Worm (Caenorhabditis elegans) whole organism, L4 larva: ENCODE results near the gene cpg-19.

Source experiments
- T26A8.4 ChIP-seq: fragments of 200-800 bp; sonication (Bioruptor generic); IDR thresholded peaks from 2 replicates; pipeline ENCODE4 v1.3.6; 2022; ENCODE audit warnings: missing genetic modification characterization, missing compliant biosample characterization
- Y105C5A.15 ChIP-seq: fragments of 200-800 bp; sonication (Bioruptor generic); IDR thresholded peaks from 2 replicates; pipeline ENCODE4 v1.3.6; 2022; ENCODE audit warnings: missing genetic modification characterization, missing compliant biosample characterization
- Y48G9A.11 ChIP-seq: fragments of 200-800 bp; sonication (Bioruptor generic); IDR thresholded peaks from 2 replicates; pipeline ENCODE4 v1.3.6; 2022; ENCODE audit warnings: missing genetic modification reagents, missing genetic modification characterization, missing compliant biosample characterization
- Y75B8A.6 ChIP-seq: fragments of 200-800 bp; sonication (Bioruptor generic); IDR thresholded peaks from 2 replicates; pipeline ENCODE4 v1.3.6; 2022; ENCODE audit warnings: missing genetic modification reagents, missing genetic modification characterization, missing compliant biosample characterization
- ZK546.5 ChIP-seq, 2 experiments: sonication (generic microtip); optimal IDR thresholded peaks; 2 replicates each; lab custom pipeline; 2017; ENCODE audit warnings: missing biosample characterization in 2 of 2, missing genetic modification characterization in 2 of 2
- arid-1 ChIP-seq: fragments of 200-800 bp; sonication (Bioruptor generic); conservative IDR thresholded peaks from 2 replicates; pipeline ENCODE4 v1.3.6; 2022; ENCODE audit warnings: missing genetic modification reagents, missing genetic modification characterization, missing compliant biosample characterization
- ceh-28 ChIP-seq: fragments of 150-350 bp; optimal IDR thresholded peaks from 2 replicates; lab custom pipeline; 2014; ENCODE audit warnings: missing biosample characterization, missing genetic modification reagents, missing genetic modification characterization
- ceh-32 ChIP-seq: sonication (generic microtip); optimal IDR thresholded peaks from 2 replicates; lab custom pipeline; 2016; ENCODE audit warnings: mild to moderate bottlenecking, missing genetic modification characterization, missing compliant biosample characterization; ENCODE audit not compliant: poor library complexity
- ceh-44 ChIP-seq: fragments of 200-800 bp; sonication (Bioruptor generic); IDR thresholded peaks from 2 replicates; pipeline ENCODE4 v1.3.6; 2022; ENCODE audit warnings: missing genetic modification reagents, missing genetic modification characterization, missing compliant biosample characterization
- ceh-82 ChIP-seq: sonication (generic microtip); optimal IDR thresholded peaks from 2 replicates; lab custom pipeline; 2017; ENCODE audit warnings: missing biosample characterization, missing genetic modification characterization
- cey-2 ChIP-seq: sonication (generic microtip); optimal IDR thresholded peaks from 3 replicates; lab custom pipeline; 2017; ENCODE audit warnings: missing genetic modification characterization, mild to moderate bottlenecking, missing compliant biosample characterization, antibody characterized with exemption, borderline replicate concordance; ENCODE audit not compliant: insufficient read depth
- ctbp-1 ChIP-seq: fragments of 200-800 bp; sonication (Bioruptor generic); IDR thresholded peaks from 2 replicates; pipeline ENCODE4 v1.3.6; 2022; ENCODE audit warnings: missing genetic modification reagents, missing genetic modification characterization, missing compliant biosample characterization
- daf-12 ChIP-seq: fragments of 150-350 bp; optimal IDR thresholded peaks from 2 replicates; lab custom pipeline; 2014; ENCODE audit warnings: missing biosample characterization, missing genetic modification reagents, missing genetic modification characterization
- daf-19 ChIP-seq: fragments of 200-800 bp; sonication (Bioruptor generic); conservative IDR thresholded peaks from 2 replicates; pipeline ENCODE4 v1.3.6; 2022; ENCODE audit warnings: missing genetic modification characterization, missing compliant biosample characterization
- dmd-6 ChIP-seq: fragments of 200-800 bp; sonication (Bioruptor generic); IDR thresholded peaks from 2 replicates; pipeline ENCODE4 v1.3.6; 2022; ENCODE audit warnings: missing genetic modification reagents, missing genetic modification characterization, missing compliant biosample characterization
- dmd-8 ChIP-seq: fragments of 200-800 bp; sonication (Bioruptor generic); IDR thresholded peaks from 2 replicates; pipeline ENCODE4 v1.3.6; 2022; ENCODE audit warnings: missing genetic modification characterization, missing compliant biosample characterization
- dpl-1 ChIP-seq: fragments of 150-350 bp; optimal IDR thresholded peaks from 2 replicates; lab custom pipeline; 2014; ENCODE audit warnings: missing biosample characterization, missing genetic modification reagents, missing genetic modification characterization
- duxl-1 ChIP-seq: sonication (generic microtip); optimal IDR thresholded peaks from 2 replicates; lab custom pipeline; 2016; ENCODE audit warnings: mild to moderate bottlenecking, missing genetic modification characterization, moderate library complexity, missing compliant biosample characterization; ENCODE audit not compliant: poor library complexity
- fos-1 ChIP-seq: fragments of 150-350 bp; optimal IDR thresholded peaks from 2 replicates; lab custom pipeline; 2014; ENCODE audit warnings: missing biosample characterization, missing genetic modification characterization
- gei-8 ChIP-seq: fragments of 200-800 bp; sonication (Bioruptor generic); optimal IDR thresholded peaks from 2 replicates; lab custom pipeline; 2018; ENCODE audit warnings: mild to moderate bottlenecking, missing genetic modification characterization, missing compliant biosample characterization
- hmg-1.1 ChIP-seq: fragments of 200-800 bp; sonication (Bioruptor generic); IDR thresholded peaks from 2 replicates; pipeline ENCODE4 v1.3.6; 2022; ENCODE audit warnings: missing genetic modification reagents, missing genetic modification characterization, missing compliant biosample characterization
- jun-1 ChIP-seq: fragments of 150-350 bp; optimal IDR thresholded peaks from 2 replicates; lab custom pipeline; 2014; ENCODE audit warnings: missing biosample characterization, missing genetic modification reagents, missing genetic modification characterization
- lin-1 ChIP-seq: fragments of 200-800 bp; sonication (Bioruptor generic); IDR thresholded peaks from 2 replicates; pipeline ENCODE4 v1.3.6; 2022; ENCODE audit warnings: missing genetic modification reagents, missing genetic modification characterization, missing compliant biosample characterization
- lin-15B ChIP-seq: fragments of 150-350 bp; sonication (generic microtip); optimal IDR thresholded peaks from 3 replicates; lab custom pipeline; 2014; ENCODE audit warnings: missing biosample characterization, missing genetic modification characterization
- lin-29 ChIP-seq: fragments of 200-800 bp; sonication (Bioruptor generic); IDR thresholded peaks from 2 replicates; pipeline ENCODE4 v1.3.6; 2022; ENCODE audit warnings: missing genetic modification reagents, missing genetic modification characterization, missing compliant biosample characterization
- lir-3 ChIP-seq: sonication (generic microtip); optimal IDR thresholded peaks from 2 replicates; lab custom pipeline; 2016; ENCODE audit warnings: mild to moderate bottlenecking, missing genetic modification characterization, missing compliant biosample characterization
- lsy-2 ChIP-seq, 2 experiments: fragments of 150-350 bp in 1 of 2; sonication (generic microtip) in 1 of 2; optimal IDR thresholded peaks; 2 replicates each; lab custom pipeline; 2014 to 2017; ENCODE audit warnings: missing biosample characterization in 2 of 2, missing genetic modification characterization in 2 of 2
- madf-5 ChIP-seq, 2 experiments: fragments of 200-800 bp; sonication (Bioruptor generic); IDR thresholded peaks; 2 replicates each; pipeline ENCODE4 v1.3.6; 2022; ENCODE audit warnings: missing compliant biosample characterization in 2 of 2, missing genetic modification characterization in 2 of 2
- mdt-29 ChIP-seq: fragments of 200-800 bp; sonication (Bioruptor generic); IDR thresholded peaks from 2 replicates; pipeline ENCODE4 v1.3.6; 2022; ENCODE audit warnings: missing genetic modification reagents, missing genetic modification characterization, missing compliant biosample characterization
- mes-2 ChIP-seq: sonication (generic microtip); optimal IDR thresholded peaks from 2 replicates; lab custom pipeline; 2016; ENCODE audit warnings: missing genotype, mild to moderate bottlenecking, missing genetic modification characterization, missing compliant biosample characterization; ENCODE audit not compliant: poor library complexity, severe bottlenecking
- nhr-102 ChIP-seq: sonication (generic microtip); optimal IDR thresholded peaks from 2 replicates; lab custom pipeline; 2016; ENCODE audit warnings: mild to moderate bottlenecking, missing genetic modification characterization, moderate library complexity, missing compliant biosample characterization
- nhr-111 ChIP-seq: fragments of 200-800 bp; sonication (Bioruptor generic); optimal IDR thresholded peaks from 2 replicates; lab custom pipeline; 2018; ENCODE audit warnings: mild to moderate bottlenecking, missing genetic modification characterization, missing compliant biosample characterization
- nhr-237 ChIP-seq: sonication (generic microtip); optimal IDR thresholded peaks from 2 replicates; lab custom pipeline; 2017; ENCODE audit warnings: missing biosample characterization, missing genetic modification characterization
- nhr-25 ChIP-seq: sonication (generic microtip); optimal IDR thresholded peaks from 2 replicates; lab custom pipeline; 2017; ENCODE audit warnings: missing genetic modification characterization, mild to moderate bottlenecking, missing compliant biosample characterization, antibody characterized with exemption, moderate library complexity, borderline replicate concordance; ENCODE audit not compliant: insufficient read depth
- nhr-28 ChIP-seq: fragments of 150-350 bp; optimal IDR thresholded peaks from 2 replicates; lab custom pipeline; 2014; ENCODE audit warnings: missing biosample characterization, missing genetic modification characterization
- nhr-48 ChIP-seq: sonication (generic microtip); optimal IDR thresholded peaks from 2 replicates; lab custom pipeline; 2016; ENCODE audit warnings: mild to moderate bottlenecking, missing genetic modification characterization, missing compliant biosample characterization
- nhr-6 ChIP-seq: fragments of 150-350 bp; optimal IDR thresholded peaks from 2 replicates; lab custom pipeline; 2014; ENCODE audit warnings: missing biosample characterization, missing genetic modification characterization
- pha-4 ChIP-seq, 2 experiments: fragments of 150-350 bp in 1 of 2; fragments of 200-800 bp in 1 of 2; sonication (Bioruptor generic) in 1 of 2; IDR thresholded peaks in 1 of 2; optimal IDR thresholded peaks in 1 of 2; 2 replicates each; pipeline versions ENCODE4 v1.3.6 to Lab custom; 2014 to 2022; ENCODE audit warnings: missing genetic modification characterization in 2 of 2, missing genetic modification reagents in 2 of 2, missing biosample characterization in 1 of 2, missing compliant biosample characterization in 1 of 2
- rbr-2 ChIP-seq: sonication (generic microtip); optimal IDR thresholded peaks from 2 replicates; lab custom pipeline; 2016; ENCODE audit warnings: missing genotype, missing genetic modification characterization, missing compliant biosample characterization
- sdz-12 ChIP-seq: fragments of 200-800 bp; sonication (Bioruptor generic); optimal IDR thresholded peaks from 2 replicates; lab custom pipeline; 2018; ENCODE audit warnings: mild to moderate bottlenecking, missing genetic modification characterization, missing compliant biosample characterization
- snpc-1.2 ChIP-seq: fragments of 200-800 bp; sonication (Bioruptor generic); IDR thresholded peaks from 2 replicates; pipeline ENCODE4 v1.3.6; 2022; ENCODE audit warnings: missing genetic modification reagents, missing genetic modification characterization, missing compliant biosample characterization
- snpc-4 ChIP-seq: fragments of 150-350 bp; optimal IDR thresholded peaks from 2 replicates; lab custom pipeline; 2014; ENCODE audit warnings: missing biosample characterization, missing genetic modification characterization
- spr-1 ChIP-seq: sonication (generic microtip); optimal IDR thresholded peaks from 2 replicates; lab custom pipeline; 2016; ENCODE audit warnings: mild to moderate bottlenecking, missing genetic modification characterization, missing compliant biosample characterization
- tag-97 ChIP-seq: fragments of 200-800 bp; sonication (Bioruptor generic); IDR thresholded peaks from 2 replicates; pipeline ENCODE4 v1.3.6; 2022; ENCODE audit warnings: missing genetic modification characterization, missing compliant biosample characterization
- unc-39 ChIP-seq: sonication (generic microtip); optimal IDR thresholded peaks from 2 replicates; lab custom pipeline; 2017; ENCODE audit warnings: missing biosample characterization, missing genetic modification characterization
- vab-7 ChIP-seq: fragments of 200-800 bp; sonication (Bioruptor generic); IDR thresholded peaks from 2 replicates; pipeline ENCODE4 v1.3.6; 2022; ENCODE audit warnings: missing genetic modification reagents, missing genetic modification characterization, missing compliant biosample characterization
- zfp-3 ChIP-seq: fragments of 200-800 bp; sonication (Bioruptor generic); conservative IDR thresholded peaks from 2 replicates; pipeline ENCODE4 v1.3.6; 2022; ENCODE audit warnings: missing genetic modification reagents, missing genetic modification characterization, missing compliant biosample characterization
- zip-2 ChIP-seq: fragments of 150-350 bp; optimal IDR thresholded peaks from 2 replicates; lab custom pipeline; 2014; ENCODE audit warnings: missing biosample characterization, missing genetic modification characterization

cpg-19 gene

ce11 chrX:16609424-16609823, 12.2 kb upstream of the cpg-19 start, which contains the start of gene F59C12.3 (continued):
- TF ChIP-seq rbr-2 (tag; lab: Kevin White, UChicago) (no peak), zfp-3 (GFP tag; lab: Robert Waterston, UW) (no peak)

ce11 chrX:16611333-16612043, 10.1 kb upstream of the cpg-19 start:
- TF ChIP-seq T26A8.4 (no peak), tag-97 (no peak), daf-19 (GFP tag; lab: Robert Waterston, UW) (no peak), jun-1 (peak; percentile 8), Y105C5A.15 (no peak), ctbp-1 (GFP tag; lab: Robert Waterston, UW) (no peak), nhr-6 (tag; lab: Kevin White, UChicago) (no peak), nhr-237 (tag; lab: Kevin White, UChicago) (no peak), nhr-48 (tag; lab: Kevin White, UChicago) (no peak), cey-2 (tag; lab: Kevin White, UChicago) (no peak), Y48G9A.11 (GFP tag; lab: Robert Waterston, UW) (no peak), ceh-82 (tag; lab: Kevin White, UChicago) (no peak), lir-3 (tag; lab: Kevin White, UChicago) (no peak), sdz-12 (GFP tag; lab: Kevin White, UChicago) (no peak), lin-29 (GFP tag; lab: Robert Waterston, UW) (no peak), fos-1 (tag; lab: Kevin White, UChicago) (no peak), lsy-2 (tag; optimal IDR thresholded peaks at IDR 0.05; lab: Kevin White, UChicago) (no peak), mes-2 (tag; lab: Kevin White, UChicago) (peak; percentile 37), daf-12 (tag; lab: Kevin White, UChicago) (no peak), ZK546.5 (tag; optimal IDR thresholded peaks at IDR 0.05; lab: Kevin White, UChicago) (no peak), vab-7 (GFP tag; lab: Robert Waterston, UW) (no peak), arid-1 (GFP tag; lab: Robert Waterston, UW) (no peak), gei-8 (GFP tag; lab: Kevin White, UChicago) (no peak), nhr-111 (GFP tag; lab: Kevin White, UChicago) (no peak), ceh-28 (tag; lab: Kevin White, UChicago) (peak; percentile 34), ceh-32 (no peak), madf-5 (GFP tag; IDR thresholded peaks at IDR 0.05; lab: Robert Waterston, UW) (no peak), zip-2 (no peak), snpc-1.2 (GFP tag; lab: Robert Waterston, UW) (no peak), Y75B8A.6 (GFP tag; lab: Robert Waterston, UW) (no peak), pha-4 (GFP tag; IDR thresholded peaks at IDR 0.05; lab: Robert Waterston, UW) (no peak), pha-4 (tag; optimal IDR thresholded peaks at IDR 0.05; lab: Kevin White, UChicago) (no peak), nhr-28 (tag; lab: Kevin White, UChicago) (peak; percentile 15), lin-1 (no peak), snpc-4 (tag; lab: Kevin White, UChicago) (no peak), unc-39 (tag; lab: Kevin White, UChicago) (no peak), hmg-1.1 (GFP tag; lab: Robert Waterston, UW) (peak; percentile 46), lin-15B (no peak), dpl-1 (GFP tag; lab: Kevin White, UChicago) (no peak), dmd-8 (no peak), spr-1 (tag; lab: Kevin White, UChicago) (no peak), nhr-25 (tag; lab: Kevin White, UChicago) (no peak), dmd-6 (GFP tag; lab: Robert Waterston, UW) (no peak), mdt-29 (no peak), duxl-1 (tag; lab: Kevin White, UChicago) (no peak), ceh-44 (no peak), nhr-102 (tag; lab: Kevin White, UChicago) (no peak)
